Fruit fly (Drosophila melanogaster) whole organism, embryonic: Measurements from ENCODE around the gene CG3123.
A peak's percentile ranks its signal among the peaks of the same experiment; 100 is the strongest.

ENCODE experiments used
- Awh ChIP-seq: fragments of 200-800 bp; sonication (Bioruptor generic); IDR thresholded peaks from 2 replicates; pipeline ENCODE4, ENCODE4 v1.3.6; 2022; ENCODE audit warnings: missing biosample characterization, missing genetic modification characterization
- CG10267 ChIP-seq: fragments of 200-800 bp; sonication (Bioruptor generic); optimal IDR thresholded peaks from 2 replicates; lab custom pipeline; 2018; ENCODE audit warnings: missing biosample characterization, mild to moderate bottlenecking, missing genetic modification characterization, moderate library complexity
- CG10543 ChIP-seq: fragments of 200-800 bp; sonication (Bioruptor generic); optimal IDR thresholded peaks from 3 replicates; lab custom pipeline; 2017; ENCODE audit warnings: missing biosample characterization, mild to moderate bottlenecking, missing genetic modification characterization, moderate library complexity
- CG10959 ChIP-seq: fragments of 200-800 bp; sonication (Bioruptor generic); IDR thresholded peaks from 2 replicates; pipeline ENCODE4 v1.3.6; 2022; ENCODE audit warnings: missing biosample characterization, missing genetic modification characterization
- CG12391 ChIP-seq: fragments of 200-800 bp; sonication (Bioruptor generic); optimal IDR thresholded peaks from 3 replicates; lab custom pipeline; 2018; ENCODE audit warnings: missing biosample characterization, mild to moderate bottlenecking, missing genetic modification characterization, moderate library complexity
- CG1832 ChIP-seq: fragments of 200-800 bp; sonication (Bioruptor generic); optimal IDR thresholded peaks from 2 replicates; lab custom pipeline; 2017; ENCODE audit warnings: missing biosample characterization, mild to moderate bottlenecking, missing genetic modification characterization, inconsistent platforms
- CG2199 ChIP-seq: fragments of 200-800 bp; sonication (Bioruptor generic); IDR thresholded peaks from 3 replicates; pipeline ENCODE4 v1.3.6; 2022; ENCODE audit warnings: missing biosample characterization, missing genetic modification characterization
- CG2678 ChIP-seq: fragments of 200-800 bp; sonication (Bioruptor generic); optimal IDR thresholded peaks from 3 replicates; lab custom pipeline; 2019; ENCODE audit warnings: missing biosample characterization, mild to moderate bottlenecking, missing genetic modification characterization, moderate library complexity
- CG3163 ChIP-seq: fragments of 200-800 bp; sonication (Bioruptor generic); optimal IDR thresholded peaks from 3 replicates; lab custom pipeline; 2016; ENCODE audit warnings: missing biosample characterization, missing genetic modification characterization
- CG32532 ChIP-seq: fragments of 200-800 bp; sonication (Bioruptor generic); IDR thresholded peaks from 2 replicates; pipeline ENCODE4 v1.3.6; 2022; ENCODE audit warnings: missing biosample characterization, missing genetic modification characterization
- CG34376 ChIP-seq: fragments of 200-800 bp; sonication (Bioruptor generic); optimal IDR thresholded peaks from 2 replicates; lab custom pipeline; 2018; ENCODE audit warnings: missing biosample characterization, mild to moderate bottlenecking, missing genetic modification characterization
- CG4328 ChIP-seq: fragments of 200-800 bp; sonication (Bioruptor generic); optimal IDR thresholded peaks from 3 replicates; lab custom pipeline; 2017; ENCODE audit warnings: missing biosample characterization, missing genetic modification reagents, missing genetic modification characterization
- CG5245 ChIP-seq: fragments of 200-800 bp; sonication (Bioruptor generic); optimal IDR thresholded peaks from 3 replicates; lab custom pipeline; 2016; ENCODE audit warnings: missing biosample characterization, missing genetic modification characterization
- CG6683 ChIP-seq: fragments of 200-800 bp; sonication (Bioruptor generic); optimal IDR thresholded peaks from 2 replicates; lab custom pipeline; 2017; ENCODE audit warnings: missing biosample characterization, mild to moderate bottlenecking, missing genetic modification characterization, missing genetic modification reagents
- CG7839 ChIP-seq: fragments of 200-800 bp; sonication (Bioruptor generic); optimal IDR thresholded peaks from 3 replicates; lab custom pipeline; 2018; ENCODE audit warnings: missing biosample characterization, mild to moderate bottlenecking, missing genetic modification characterization, moderate library complexity
- CG8281 ChIP-seq: fragments of 200-800 bp; sonication (Bioruptor generic); optimal IDR thresholded peaks from 2 replicates; lab custom pipeline; 2018; ENCODE audit warnings: missing biosample characterization, mild to moderate bottlenecking, missing genetic modification characterization, moderate library complexity
- CG8478 ChIP-seq: fragments of >200 bp; optimal IDR thresholded peaks from 2 replicates; lab custom pipeline; 2018
- CG8765 ChIP-seq: fragments of 200-800 bp; sonication (Bioruptor generic); IDR thresholded peaks from 2 replicates; pipeline ENCODE4 v1.3.6; 2022; ENCODE audit warnings: missing biosample characterization, missing genetic modification characterization
- CG9437 ChIP-seq: fragments of 200-800 bp; sonication (Bioruptor generic); optimal IDR thresholded peaks from 2 replicates; lab custom pipeline; 2018; ENCODE audit warnings: missing biosample characterization, mild to moderate bottlenecking, missing genetic modification characterization
- D ChIP-seq, 2 experiments: fragments of 200-800 bp in 1 of 2; fragments of >200 bp in 1 of 2; sonication (Bioruptor generic) in 1 of 2; optimal IDR thresholded peaks; 2 replicates in 1 of 2; 3 replicates in 1 of 2; lab custom pipeline; 2017; ENCODE audit warnings: mild to moderate bottlenecking in 1 of 2, missing biosample characterization in 1 of 2, missing genetic modification characterization in 1 of 2, missing genetic modification reagents in 1 of 2
- Eip74EF ChIP-seq, 2 experiments: fragments of 200-800 bp in 1 of 2; fragments of >200 bp in 1 of 2; sonication (Bioruptor generic) in 1 of 2; optimal IDR thresholded peaks; 2 replicates each; lab custom pipeline; 2017 to 2019; ENCODE audit warnings: missing biosample characterization in 2 of 2, missing genetic modification characterization in 2 of 2, mild to moderate bottlenecking in 1 of 2, moderate library complexity in 1 of 2
- Elba2 ChIP-seq: fragments of 200-800 bp; sonication (Bioruptor generic); optimal IDR thresholded peaks from 3 replicates; lab custom pipeline; 2016; ENCODE audit warnings: missing biosample characterization, missing genetic modification characterization
- Ets65A ChIP-seq: fragments of 200-800 bp; sonication (Bioruptor generic); peaks from one replicate; lab custom pipeline; 2016; ENCODE audit warnings: missing biosample characterization, missing genetic modification characterization
- Hsf ChIP-seq: fragments of 200-800 bp; sonication (Bioruptor generic); optimal IDR thresholded peaks from 3 replicates; lab custom pipeline; 2016; ENCODE audit warnings: missing biosample characterization, missing genetic modification characterization
- Med ChIP-seq: fragments of 200-800 bp; sonication (Bioruptor generic); peaks from one replicate; lab custom pipeline; 2016; ENCODE audit warnings: missing biosample characterization, missing genetic modification characterization, mild to moderate bottlenecking, inconsistent platforms, moderate library complexity
- Mrtf ChIP-seq: fragments of 200-800 bp; sonication (Bioruptor generic); IDR thresholded peaks from 3 replicates; pipeline ENCODE4 v1.3.6; 2022; ENCODE audit warnings: missing biosample characterization, missing genetic modification characterization
- Six4 ChIP-seq: fragments of 200-800 bp; sonication (Bioruptor generic); optimal IDR thresholded peaks from 2 replicates; lab custom pipeline; 2016; ENCODE audit warnings: missing biosample characterization, missing genetic modification characterization
- Sox100B ChIP-seq: fragments of 200-800 bp; sonication (Bioruptor generic); optimal IDR thresholded peaks from 3 replicates; lab custom pipeline; 2018; ENCODE audit warnings: missing biosample characterization, mild to moderate bottlenecking, missing genetic modification characterization
- Stat92E ChIP-seq, 3 experiments: fragments of >200 bp in 2 of 3; fragments of 200-800 bp in 1 of 3; sonication (Bioruptor generic) in 1 of 3; optimal IDR thresholded peaks; 2 replicates each; lab custom pipeline; 2017 to 2019; ENCODE audit warnings: missing biosample characterization in 3 of 3, missing genetic modification characterization in 3 of 3, mild to moderate bottlenecking in 1 of 3, moderate library complexity in 1 of 3
- Trl ChIP-seq, 3 experiments: fragments of >200 bp in 2 of 3; fragments of 200-800 bp in 1 of 3; sonication (Bioruptor generic) in 1 of 3; optimal IDR thresholded peaks; 2 replicates in 1 of 3; 3 replicates in 2 of 3; lab custom pipeline; 2016 to 2017; ENCODE audit warnings: missing biosample characterization in 1 of 3, missing genetic modification characterization in 1 of 3
- YL-1 ChIP-seq: fragments of 200-800 bp; sonication (Bioruptor generic); optimal IDR thresholded peaks from 3 replicates; lab custom pipeline; 2017; ENCODE audit warnings: missing biosample characterization, mild to moderate bottlenecking, missing genetic modification characterization
- abd-A ChIP-seq: fragments of 200-800 bp; sonication (Bioruptor generic); optimal IDR thresholded peaks from 3 replicates; lab custom pipeline; 2019; ENCODE audit warnings: missing biosample characterization, mild to moderate bottlenecking, missing genetic modification characterization, moderate library complexity
- ase ChIP-seq: fragments of 200-800 bp; sonication (Bioruptor generic); IDR thresholded peaks from 3 replicates; pipeline ENCODE4 v1.3.6; 2022; ENCODE audit warnings: missing biosample characterization, missing genetic modification characterization
- bbx ChIP-seq: fragments of 200-800 bp; sonication (Bioruptor generic); IDR thresholded peaks from 2 replicates; pipeline ENCODE4 v1.3.6; 2022; ENCODE audit warnings: missing biosample characterization, missing genetic modification characterization; ENCODE audit not compliant: partially characterized antibody
- bowl ChIP-seq: fragments of 200-800 bp; sonication (Bioruptor generic); IDR thresholded peaks from 2 replicates; pipeline ENCODE4 v1.3.6; 2022; ENCODE audit warnings: missing biosample characterization, missing genetic modification characterization
- caup ChIP-seq: fragments of 200-800 bp; sonication (Bioruptor generic); optimal IDR thresholded peaks from 3 replicates; lab custom pipeline; 2017; ENCODE audit warnings: missing biosample characterization, mild to moderate bottlenecking, missing genetic modification characterization, moderate library complexity; ENCODE audit not compliant: severe bottlenecking
- crp ChIP-seq, 2 experiments: fragments of 200-800 bp; sonication (Bioruptor generic); optimal IDR thresholded peaks; 2 replicates in 1 of 2; 3 replicates in 1 of 2; lab custom pipeline; 2017; ENCODE audit warnings: missing biosample characterization in 2 of 2, missing genetic modification characterization in 2 of 2, mild to moderate bottlenecking in 1 of 2, moderate library complexity in 1 of 2
- dmrt99B ChIP-seq: fragments of 200-800 bp; sonication (Bioruptor generic); optimal IDR thresholded peaks from 2 replicates; lab custom pipeline; 2018; ENCODE audit warnings: missing biosample characterization, mild to moderate bottlenecking, missing genetic modification characterization, moderate library complexity
- fd3F ChIP-seq: fragments of 200-800 bp; sonication (Bioruptor generic); optimal IDR thresholded peaks from 2 replicates; lab custom pipeline; 2018; ENCODE audit warnings: missing biosample characterization, mild to moderate bottlenecking, missing genetic modification characterization, moderate library complexity
- lab ChIP-seq: fragments of 200-800 bp; sonication (Bioruptor generic); optimal IDR thresholded peaks from 3 replicates; lab custom pipeline; 2017; ENCODE audit warnings: missing biosample characterization, missing genetic modification characterization, mild to moderate bottlenecking, moderate library complexity, missing genetic modification reagents
- peb ChIP-seq: fragments of 200-800 bp; sonication (Bioruptor generic); IDR thresholded peaks from 2 replicates; pipeline ENCODE4 v1.3.6; 2022; ENCODE audit warnings: missing biosample characterization, missing genetic modification characterization
- schlank ChIP-seq: fragments of 200-800 bp; sonication (Bioruptor generic); optimal IDR thresholded peaks from 2 replicates; lab custom pipeline; 2018; ENCODE audit warnings: missing biosample characterization, mild to moderate bottlenecking, missing genetic modification characterization
- sd ChIP-seq: fragments of 200-800 bp; sonication (Bioruptor generic); optimal IDR thresholded peaks from 3 replicates; lab custom pipeline; 2018; ENCODE audit warnings: missing biosample characterization, mild to moderate bottlenecking, missing genetic modification characterization, moderate library complexity
- slbo ChIP-seq: fragments of 200-800 bp; sonication (Bioruptor generic); IDR thresholded peaks from 2 replicates; pipeline ENCODE4 v1.3.6; 2022; ENCODE audit warnings: missing biosample characterization, missing genetic modification characterization
- slou ChIP-seq: fragments of 200-800 bp; sonication (Bioruptor generic); optimal IDR thresholded peaks from 3 replicates; lab custom pipeline; 2016; ENCODE audit warnings: missing biosample characterization, missing genetic modification characterization
- sr ChIP-seq: fragments of 200-800 bp; sonication (Bioruptor generic); IDR thresholded peaks from 3 replicates; pipeline ENCODE4 v1.3.6; 2022; ENCODE audit warnings: missing biosample characterization, missing genetic modification characterization
- sug ChIP-seq: fragments of 200-800 bp; optimal IDR thresholded peaks from 2 replicates; lab custom pipeline; 2019; ENCODE audit warnings: missing biosample characterization, mild to moderate bottlenecking, missing genetic modification characterization, moderate library complexity
- trh ChIP-seq: fragments of 200-800 bp; sonication (Bioruptor generic); optimal IDR thresholded peaks from 2 replicates; lab custom pipeline; 2016; ENCODE audit warnings: missing biosample characterization, missing genetic modification characterization
- wek ChIP-seq: fragments of 200-800 bp; sonication (Bioruptor generic); optimal IDR thresholded peaks from 3 replicates; lab custom pipeline; 2018; ENCODE audit warnings: missing biosample characterization, mild to moderate bottlenecking, missing genetic modification characterization, moderate library complexity

The CG3123 gene

DNA sequence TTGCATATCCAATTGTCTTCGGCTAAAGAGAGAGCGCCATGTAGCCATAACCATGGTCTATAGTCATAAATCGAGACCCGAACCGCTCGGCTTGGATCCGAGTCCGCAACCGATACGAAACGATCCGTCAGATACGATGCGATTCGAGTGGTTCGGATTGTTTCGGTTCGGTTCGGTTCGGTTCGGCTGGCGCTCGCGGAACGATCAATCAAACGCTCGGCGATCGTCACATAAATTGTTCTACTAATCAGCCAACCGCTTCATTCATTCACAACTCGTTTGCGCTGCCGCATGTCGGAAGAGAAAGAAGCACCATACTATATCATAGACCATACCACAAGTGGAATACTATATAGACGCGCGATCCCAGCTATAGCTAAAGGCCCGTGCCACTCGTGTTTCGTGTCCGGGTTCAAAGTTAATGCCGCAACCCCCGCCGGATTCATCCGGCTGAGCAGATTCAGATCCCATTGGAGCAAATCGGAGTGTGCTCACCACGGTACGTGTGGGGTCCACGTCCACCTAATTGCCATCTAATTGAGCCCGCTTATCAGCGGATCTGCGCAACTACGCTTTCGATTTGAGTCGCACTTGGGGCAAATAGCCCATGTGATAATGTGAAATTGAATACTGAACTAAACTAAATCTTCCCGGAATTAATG lies 17.1 kb downstream of the CG3123 start (continued):
- TF ChIP-seq CG10267 (tag; lab: Kevin White, UChicago) (no peak), wek (GFP tag; lab: Kevin White, UChicago) (no peak), Awh (GFP tag; lab: Robert Waterston, UW) (no peak), fd3F (no peak), dmrt99B (tag; lab: Kevin White, UChicago) (no peak), CG10543 (GFP tag; lab: Kevin White, UChicago) (peak; percentile 4), lab (GFP tag; lab: Kevin White, UChicago) (peak; percentile 75), CG32532 (peak; percentile 21; the same call in 1 of the 2 replicates), Trl (optimal IDR thresholded peaks at IDR 0.05; lab: Kevin White, UChicago) (no peak), Trl (GFP tag; optimal IDR thresholded peaks at IDR 0.05; lab: Kevin White, UChicago) (no peak), CG8281 (tag; lab: Kevin White, UChicago) (no peak), abd-A (tag; lab: Kevin White, UChicago) (no peak), Mrtf (GFP tag; lab: Robert Waterston, UW) (no peak), Elba2 (GFP tag; lab: Kevin White, UChicago) (no peak), CG34376 (peak; percentile 42), CG7839 (tag; lab: Kevin White, UChicago) (no peak), schlank (tag; lab: Kevin White, UChicago) (no peak), ase (no peak), CG12391 (tag; lab: Kevin White, UChicago) (no peak), Stat92E (GFP tag; optimal IDR thresholded peaks at IDR 0.05; lab: Kevin White, UChicago) (no peak), bowl (no peak), Ets65A (no peak), Eip74EF (GFP tag; optimal IDR thresholded peaks at IDR 0.05; lab: Kevin White, UChicago) (no peak), CG5245 (GFP tag; lab: Kevin White, UChicago) (no peak), CG8765 (GFP tag; lab: Robert Waterston, UW) (no peak), CG2199 (no peak), CG10959 (GFP tag; lab: Robert Waterston, UW) (no peak), sr (GFP tag; lab: Robert Waterston, UW) (no peak), CG1832 (GFP tag; lab: Kevin White, UChicago) (no peak), CG4328 (GFP tag; lab: Kevin White, UChicago) (no peak), slbo (GFP tag; lab: Robert Waterston, UW) (no peak), crp (GFP tag; optimal IDR thresholded peaks at IDR 0.05; lab: Kevin White, UChicago) (no peak), CG3163 (GFP tag; lab: Kevin White, UChicago) (no peak), peb (GFP tag; lab: Robert Waterston, UW) (no peak), Sox100B (GFP tag; lab: Kevin White, UChicago) (no peak), bbx (GFP tag; lab: Robert Waterston, UW) (no peak), CG8478 (lab: Kevin White, UChicago) (no peak), sug (tag; lab: Kevin White, UChicago) (peak; percentile 90), YL-1 (GFP tag; lab: Kevin White, UChicago) (no peak), slou (GFP tag; lab: Kevin White, UChicago) (no peak), D (optimal IDR thresholded peaks at IDR 0.05; lab: Kevin White, UChicago) (no peak), D (GFP tag; optimal IDR thresholded peaks at IDR 0.05; lab: Kevin White, UChicago) (no peak), CG9437 (no peak), Six4 (GFP tag; lab: Kevin White, UChicago) (no peak), Med (GFP tag; lab: Kevin White, UChicago) (peak; percentile 58), CG2678 (tag; lab: Kevin White, UChicago) (no peak), trh (GFP tag; lab: Kevin White, UChicago) (no peak), Hsf (GFP tag; lab: Kevin White, UChicago) (no peak), CG6683 (GFP tag; lab: Kevin White, UChicago) (no peak), caup (GFP tag; lab: Kevin White, UChicago) (peak; percentile 17), sd (tag; lab: Kevin White, UChicago) (no peak)
